Worm (Caenorhabditis elegans) whole organism, L4 larva: ENCODE data around the gene ref-2.

Experiments used
- egl-27 ChIP-seq: sonication (generic microtip); optimal IDR thresholded peaks from 3 replicates; lab custom pipeline; 2017; ENCODE audit warnings: missing biosample characterization, missing genetic modification reagents, missing genetic modification characterization
- mdl-1 ChIP-seq, 2 experiments: fragments of 150-350 bp in 1 of 2; sonication (generic microtip) in 1 of 2; optimal IDR thresholded peaks; 2 replicates each; lab custom pipeline; 2014 to 2017; ENCODE audit warnings: missing biosample characterization in 2 of 2, missing genetic modification characterization in 2 of 2
- nhr-11 ChIP-seq: fragments of 150-350 bp; optimal IDR thresholded peaks from 2 replicates; lab custom pipeline; 2014; ENCODE audit warnings: missing biosample characterization, missing genetic modification characterization

- TF ChIP-seq mdl-1 (tag; optimal IDR thresholded peaks at IDR 0.05; lab: Kevin White, UChicago): no peak
- no peak for TF ChIP-seq nhr-11 (tag; lab: Kevin White, UChicago)
- no peak for TF ChIP-seq egl-27
These were observed 16.4 kb upstream of the ref-2 start, which contains the start of gene vit-1 for ce11 chrX:7727601-7728000.
